Fruit fly (Drosophila melanogaster) whole organism, wandering third instar larva: ENCODE results near the gene spir.

Source experiments
- CG32264 ChIP-seq: fragments of 200-800 bp; sonication (Bioruptor generic); optimal IDR thresholded peaks from 2 replicates; lab custom pipeline; 2016; ENCODE audit warnings: missing biosample characterization, missing genetic modification characterization
- CG9705 ChIP-seq: fragments of 200-800 bp; sonication (Bioruptor generic); optimal IDR thresholded peaks from 2 replicates; lab custom pipeline; 2018; ENCODE audit warnings: missing biosample characterization, mild to moderate bottlenecking, missing genetic modification characterization
- CrebA ChIP-seq: fragments of 200-800 bp; sonication (Bioruptor generic); optimal IDR thresholded peaks from 2 replicates; lab custom pipeline; 2016; ENCODE audit warnings: missing biosample characterization, mild to moderate bottlenecking, missing genetic modification characterization, borderline replicate concordance
- Dfd ChIP-seq: fragments of >200 bp; optimal IDR thresholded peaks from 2 replicates; lab custom pipeline; 2017; ENCODE audit warnings: missing biosample characterization, missing genetic modification characterization
- Dif ChIP-seq: fragments of 200-275, 200-300 bp; sonication (Bioruptor generic); optimal IDR thresholded peaks from 2 replicates; lab custom pipeline; 2018; ENCODE audit warnings: missing biosample characterization, missing genetic modification characterization; ENCODE audit not compliant: partially characterized antibody
- GATAd ChIP-seq: sonication (Bioruptor generic); optimal IDR thresholded peaks from 2 replicates; lab custom pipeline; 2016; ENCODE audit warnings: missing biosample characterization, missing genetic modification characterization
- HLH106 ChIP-seq: fragments of 200-800 bp; optimal IDR thresholded peaks from 3 replicates; lab custom pipeline; 2019; ENCODE audit warnings: missing biosample characterization, mild to moderate bottlenecking, missing genetic modification characterization, moderate library complexity
- Hnf4 ChIP-seq: fragments of 200-800 bp; sonication (Bioruptor generic); optimal IDR thresholded peaks from 2 replicates; lab custom pipeline; 2016; ENCODE audit warnings: missing biosample characterization, mild to moderate bottlenecking, missing genetic modification characterization
- Hr78 ChIP-seq: fragments of >200 bp; optimal IDR thresholded peaks from 2 replicates; lab custom pipeline; 2017; ENCODE audit warnings: missing biosample characterization, missing genetic modification characterization
- Hr83 ChIP-seq: fragments of 200-300 bp; sonication (Bioruptor generic); optimal IDR thresholded peaks from 2 replicates; lab custom pipeline; 2016; ENCODE audit warnings: missing biosample characterization, mild to moderate bottlenecking, missing genetic modification characterization, moderate library complexity; ENCODE audit not compliant: poor library complexity, severe bottlenecking
- Jra ChIP-seq: sonication (Bioruptor generic); optimal IDR thresholded peaks from 2 replicates; lab custom pipeline; 2016; ENCODE audit warnings: missing biosample characterization, missing genetic modification characterization
- Mio ChIP-seq: sonication (Bioruptor generic); optimal IDR thresholded peaks from 2 replicates; lab custom pipeline; 2016; ENCODE audit warnings: missing biosample characterization, missing genetic modification characterization
- Myc ChIP-seq: fragments of >200 bp; optimal IDR thresholded peaks from 2 replicates; lab custom pipeline; 2017
- OdsH ChIP-seq: fragments of 200-800 bp; sonication (Bioruptor generic); optimal IDR thresholded peaks from 2 replicates; lab custom pipeline; 2016; ENCODE audit warnings: missing biosample characterization, mild to moderate bottlenecking, missing genetic modification characterization
- Rel ChIP-seq, 2 experiments: fragments of 200-800 bp; sonication (Bioruptor generic) in 1 of 2; optimal IDR thresholded peaks; 2 replicates in 1 of 2; 3 replicates in 1 of 2; lab custom pipeline; 2016 to 2019; ENCODE audit warnings: mild to moderate bottlenecking in 2 of 2, missing biosample characterization in 2 of 2, missing genetic modification characterization in 2 of 2, moderate library complexity in 1 of 2
- Sp1 ChIP-seq: fragments of 200-800 bp; sonication (Bioruptor generic); optimal IDR thresholded peaks from 3 replicates; lab custom pipeline; 2019; ENCODE audit warnings: missing biosample characterization, mild to moderate bottlenecking, missing genetic modification characterization, moderate library complexity
- Vsx2 ChIP-seq: fragments of 200-300, 225-300 bp; sonication (Bioruptor generic); optimal IDR thresholded peaks from 2 replicates; lab custom pipeline; 2018; ENCODE audit warnings: missing biosample characterization, missing genetic modification characterization; ENCODE audit not compliant: partially characterized antibody
- br ChIP-seq: fragments of 200-800 bp; sonication (Bioruptor generic); optimal IDR thresholded peaks from 2 replicates; lab custom pipeline; 2016; ENCODE audit warnings: missing biosample characterization, missing genetic modification characterization
- brk ChIP-seq: fragments of 200-800 bp; sonication (Bioruptor generic); optimal IDR thresholded peaks from 2 replicates; lab custom pipeline; 2016; ENCODE audit warnings: missing biosample characterization, mild to moderate bottlenecking, missing genetic modification characterization
- dl ChIP-seq, 2 experiments: fragments of 175-275, 200-275 bp in 1 of 2; fragments of 200-275 bp in 1 of 2; sonication (Bioruptor generic); optimal IDR thresholded peaks; lab custom pipeline; 2018; ENCODE audit warnings: mild to moderate bottlenecking in 2 of 2, missing biosample characterization in 2 of 2, missing genetic modification characterization in 2 of 2, moderate library complexity in 2 of 2; ENCODE audit not compliant: partially characterized antibody in 2 of 2, insufficient read depth in 1 of 2
- dmrt93B ChIP-seq: fragments of 200-800 bp; sonication (Bioruptor generic); optimal IDR thresholded peaks from 2 replicates; lab custom pipeline; 2018; ENCODE audit warnings: missing biosample characterization, mild to moderate bottlenecking, missing genetic modification characterization
- dsf ChIP-seq: sonication (Bioruptor generic); optimal IDR thresholded peaks from 2 replicates; lab custom pipeline; 2016; ENCODE audit warnings: missing biosample characterization, missing genetic modification characterization, borderline replicate concordance
- ey ChIP-seq: fragments of 200-800 bp; sonication (Bioruptor generic); optimal IDR thresholded peaks from 2 replicates; lab custom pipeline; 2016; ENCODE audit warnings: missing biosample characterization, missing genetic modification characterization
- foxo ChIP-seq, 2 experiments: fragments of 200-800 bp; sonication (Bioruptor generic); optimal IDR thresholded peaks; 2 replicates in 1 of 2; 3 replicates in 1 of 2; lab custom pipeline; 2016 to 2017; ENCODE audit warnings: missing biosample characterization in 2 of 2, missing genetic modification characterization in 2 of 2
- fru ChIP-seq: fragments of 200-800 bp; sonication (Bioruptor generic); optimal IDR thresholded peaks from 3 replicates; lab custom pipeline; 2016; ENCODE audit warnings: missing biosample characterization, mild to moderate bottlenecking, missing genetic modification characterization
- h ChIP-seq: fragments of 200-800 bp; sonication (Bioruptor generic); optimal IDR thresholded peaks from 3 replicates; lab custom pipeline; 2016; ENCODE audit warnings: missing biosample characterization, mild to moderate bottlenecking, missing genetic modification characterization
- lola ChIP-seq: fragments of >200 bp; optimal IDR thresholded peaks from 2 replicates; lab custom pipeline; 2017; ENCODE audit warnings: missing biosample characterization, missing genetic modification characterization
- pan ChIP-seq: fragments of >200 bp; optimal IDR thresholded peaks from 2 replicates; lab custom pipeline; 2017
- psq ChIP-seq: fragments of 200-800 bp; sonication (Bioruptor generic); optimal IDR thresholded peaks from 3 replicates; lab custom pipeline; 2017; ENCODE audit warnings: missing biosample characterization, mild to moderate bottlenecking, missing genetic modification characterization, moderate library complexity
- rgr ChIP-seq: fragments of 200-800 bp; sonication (Bioruptor generic); optimal IDR thresholded peaks from 3 replicates; lab custom pipeline; 2016; ENCODE audit warnings: missing biosample characterization, mild to moderate bottlenecking, missing genetic modification characterization
- sage ChIP-seq: fragments of 200-800 bp; sonication (Bioruptor generic); optimal IDR thresholded peaks from 2 replicates; lab custom pipeline; 2016; ENCODE audit warnings: missing biosample characterization, mild to moderate bottlenecking, missing genetic modification characterization
- sv ChIP-seq: fragments of 200-800 bp; sonication (Bioruptor generic); optimal IDR thresholded peaks from 3 replicates; lab custom pipeline; 2016; ENCODE audit warnings: missing biosample characterization, missing genetic modification characterization
- tai ChIP-seq: sonication (Bioruptor generic); optimal IDR thresholded peaks from 2 replicates; lab custom pipeline; 2016; ENCODE audit warnings: missing biosample characterization, missing genetic modification characterization
- usp ChIP-seq: fragments of >200 bp; optimal IDR thresholded peaks from 2 replicates; lab custom pipeline; 2017; ENCODE audit warnings: missing biosample characterization, missing genetic modification characterization

The spir gene

DNA sequence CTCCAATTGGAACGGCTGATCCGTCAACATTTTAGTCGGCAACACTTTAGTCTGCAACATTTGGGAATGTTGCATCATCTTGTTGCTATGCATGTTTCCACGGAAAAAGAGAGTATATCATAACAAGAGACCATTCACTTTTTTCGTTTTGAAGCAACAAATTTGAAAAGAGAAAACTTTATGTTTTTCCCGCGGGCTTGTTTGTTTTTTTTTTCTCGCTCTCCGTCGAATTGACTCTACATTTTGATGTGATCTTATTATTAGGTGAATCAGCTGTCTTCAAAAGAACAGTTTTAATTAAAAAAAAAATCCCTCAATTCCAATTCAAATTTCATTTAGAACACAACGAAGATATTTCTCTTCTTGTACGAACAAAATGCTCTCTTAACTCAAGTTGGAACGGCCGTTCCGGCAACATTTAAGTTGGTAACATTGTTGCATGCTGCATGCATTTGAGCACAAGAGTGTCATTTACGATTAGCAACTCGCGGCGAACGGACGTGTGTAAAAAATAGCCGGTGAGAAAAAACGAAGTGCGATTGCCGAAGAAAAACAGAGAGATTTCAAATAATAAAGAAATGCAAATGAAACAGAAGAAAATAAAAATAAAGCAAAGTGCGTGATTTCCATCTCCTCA is at the start of gene spir:
TSS of gene spir (plus strand) at position 469 of the 637 bp plus-strand sequence.
- TF ChIP-seq foxo (GFP tag; optimal IDR thresholded peaks at IDR 0.05; lab: Kevin White, UChicago) (no peak), rgr (GFP tag; lab: Kevin White, UChicago) (peak; percentile 20), CG9705 (no peak), Hr83 (GFP tag; lab: Kevin White, UChicago) (peak; percentile 65), pan (no peak), sv (GFP tag; lab: Kevin White, UChicago) (no peak), Vsx2 (peak; percentile 67), CrebA (GFP tag; lab: Kevin White, UChicago) (peak; percentile 35), Rel (GFP tag; optimal IDR thresholded peaks at IDR 0.05; lab: Kevin White, UChicago) (no peak), Rel (tag; optimal IDR thresholded peaks at IDR 0.05; lab: Kevin White, UChicago) (peak; percentile 6), brk (GFP tag; lab: Kevin White, UChicago) (peak; percentile 3), psq (no peak), Hnf4 (GFP tag; lab: Kevin White, UChicago) (peak; percentile 21), usp (no peak), Dif (GFP tag; lab: Kevin White, UChicago) (peak; percentile 43), fru (no peak), Sp1 (GFP tag; lab: Kevin White, UChicago) (no peak), Mio (GFP tag; lab: Kevin White, UChicago) (no peak)

DNA sequence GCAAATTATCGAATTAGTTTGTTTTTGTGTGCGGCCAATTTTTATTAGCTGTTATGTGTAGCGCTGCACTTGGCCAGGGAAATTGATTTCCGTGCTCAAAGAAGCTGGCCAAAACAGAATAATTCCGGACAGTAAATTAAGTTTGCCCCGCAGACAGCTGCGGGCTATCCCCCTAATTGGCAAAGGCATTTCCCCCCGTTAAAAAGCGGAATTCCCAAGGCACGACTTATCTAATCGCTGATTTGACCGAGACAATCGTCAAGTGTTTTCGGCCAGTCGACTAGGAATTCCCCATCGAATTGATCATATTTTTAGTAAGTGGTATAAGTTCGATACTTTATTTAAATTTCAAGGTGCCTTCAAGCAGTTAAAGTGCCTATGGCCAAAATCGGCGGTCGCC is 48.0 kb upstream of the spir start:
- no peak for TF ChIP-seq Dif (GFP tag; lab: Kevin White, UChicago)
- TF ChIP-seq CrebA (GFP tag; lab: Kevin White, UChicago) = no peak
- no peak for TF ChIP-seq sage
- TF ChIP-seq Rel (GFP tag; optimal IDR thresholded peaks at IDR 0.05; lab: Kevin White, UChicago) = no peak
- TF ChIP-seq Rel (tag; optimal IDR thresholded peaks at IDR 0.05; lab: Kevin White, UChicago) = peak; percentile 84
- no peak for TF ChIP-seq lola (GFP tag; lab: Kevin White, UChicago)
- TF ChIP-seq ey (GFP tag; lab: Kevin White, UChicago) = no peak
- peak; percentile 77 to 78 for TF ChIP-seq dl (GFP tag; optimal IDR thresholded peaks at IDR 0.05; lab: Kevin White, UChicago; ENCODE audit: insufficient read depth in 1 of 2, partially characterized antibody in 2 of 2)
- no peak for TF ChIP-seq GATAd (GFP tag; lab: Kevin White, UChicago)

DNA sequence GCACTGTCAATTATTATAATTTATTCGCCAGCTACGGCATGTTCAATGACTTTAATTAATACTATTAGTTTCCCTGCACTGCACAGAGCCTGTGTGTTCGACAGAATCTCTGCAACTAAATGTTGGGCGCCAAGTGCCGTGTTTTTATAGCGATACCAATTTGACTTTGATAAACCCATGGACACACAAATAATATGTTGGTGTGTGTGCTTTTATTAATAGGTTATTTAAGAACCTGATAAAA is 46.8 kb upstream of the spir start, which contains the start of gene CG17570:
TSS of gene CG17570 (minus strand) at position 101 of the 244 bp plus-strand sequence.
- TF ChIP-seq Rel (GFP tag; optimal IDR thresholded peaks at IDR 0.05; lab: Kevin White, UChicago) (no peak), Rel (tag; optimal IDR thresholded peaks at IDR 0.05; lab: Kevin White, UChicago) (no peak), Jra (GFP tag; lab: Kevin White, UChicago) (no peak), rgr (GFP tag; lab: Kevin White, UChicago) (no peak), Hr78 (GFP tag; lab: Kevin White, UChicago) (no peak), dsf (GFP tag; lab: Kevin White, UChicago) (no peak), sage (no peak), foxo (GFP tag; optimal IDR thresholded peaks at IDR 0.05; lab: Kevin White, UChicago) (no peak), ey (GFP tag; lab: Kevin White, UChicago) (no peak), sv (GFP tag; lab: Kevin White, UChicago) (no peak), CrebA (GFP tag; lab: Kevin White, UChicago) (no peak), usp (no peak), GATAd (GFP tag; lab: Kevin White, UChicago) (no peak), CG32264 (GFP tag; lab: Kevin White, UChicago) (no peak), Dfd (no peak), CG9705 (no peak), Hnf4 (GFP tag; lab: Kevin White, UChicago) (no peak)

DNA sequence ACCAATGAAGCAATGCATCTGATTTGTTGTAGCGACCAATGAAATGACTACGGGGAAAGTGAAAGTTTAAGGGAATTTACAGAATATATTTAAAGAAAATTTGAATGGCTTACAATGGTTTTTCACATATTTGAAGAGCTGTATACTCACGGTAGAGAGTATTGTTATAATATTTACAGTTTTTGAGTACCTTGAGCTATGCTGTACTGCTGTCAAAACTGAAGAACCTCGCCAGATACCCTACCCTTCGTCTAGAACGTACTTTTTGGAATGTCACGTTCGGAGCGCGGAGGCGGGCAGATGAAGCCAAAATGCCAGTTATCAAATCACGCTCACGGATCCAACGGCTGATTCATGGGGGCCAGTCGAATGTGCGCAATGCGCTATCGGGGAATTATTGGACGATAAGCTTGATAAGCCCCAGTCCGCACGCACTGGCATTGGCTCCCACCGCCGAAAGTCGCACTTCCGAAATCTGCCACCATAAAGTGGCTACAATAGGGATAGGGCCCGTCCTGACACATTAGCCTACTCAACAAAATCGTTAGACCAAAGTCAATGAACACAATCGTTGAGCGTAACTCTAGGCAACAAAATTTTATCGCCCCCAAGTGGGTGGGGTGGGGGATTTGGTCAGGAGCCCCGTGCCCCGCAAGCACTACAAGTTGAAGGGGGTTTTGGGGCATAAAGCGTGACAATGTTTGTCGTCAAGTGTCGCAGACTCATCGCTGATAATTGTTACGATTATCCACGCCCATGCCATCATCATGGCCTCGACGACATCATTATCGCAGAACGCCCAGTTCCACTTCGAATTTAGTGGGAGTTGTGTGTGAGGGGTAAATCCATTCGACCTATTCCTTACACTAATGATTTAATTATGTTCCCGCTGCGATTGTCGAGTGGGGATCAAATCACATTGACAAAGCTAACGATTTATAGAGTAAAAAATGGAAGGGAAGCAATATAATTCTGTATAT is 46.2 kb upstream of the spir start:
- no peak for TF ChIP-seq sv (GFP tag; lab: Kevin White, UChicago)
- peak; percentile 50 for TF ChIP-seq OdsH (GFP tag; lab: Kevin White, UChicago)
- TF ChIP-seq Jra (GFP tag; lab: Kevin White, UChicago) = no peak
- peak; percentile 0 for TF ChIP-seq psq
- TF ChIP-seq Hr83 (GFP tag; lab: Kevin White, UChicago) = peak; percentile 2
- TF ChIP-seq ey (GFP tag; lab: Kevin White, UChicago) = peak; percentile 55
- peak; percentile 39 for TF ChIP-seq HLH106 (tag; lab: Kevin White, UChicago)
- TF ChIP-seq br (GFP tag; lab: Kevin White, UChicago) = peak; percentile 38
- no peak for TF ChIP-seq GATAd (GFP tag; lab: Kevin White, UChicago)
- peak; percentile 22 for TF ChIP-seq tai (GFP tag; lab: Kevin White, UChicago)
- TF ChIP-seq fru = peak; percentile 51
- TF ChIP-seq pan = no peak
- TF ChIP-seq Rel (GFP tag; optimal IDR thresholded peaks at IDR 0.05; lab: Kevin White, UChicago) = no peak
- TF ChIP-seq Rel (tag; optimal IDR thresholded peaks at IDR 0.05; lab: Kevin White, UChicago) = peak; percentile 82
- peak; percentile 54 for TF ChIP-seq h (GFP tag; lab: Kevin White, UChicago)
- peak; percentile 43 for TF ChIP-seq Hnf4 (GFP tag; lab: Kevin White, UChicago)
- TF ChIP-seq Myc (lab: Kevin White, UChicago) = no peak
- TF ChIP-seq dl (GFP tag; optimal IDR thresholded peaks at IDR 0.05; lab: Kevin White, UChicago; ENCODE audit: insufficient read depth in 1 of 2, partially characterized antibody in 2 of 2) = no peak
- TF ChIP-seq dmrt93B (GFP tag; lab: Kevin White, UChicago) = no peak
- no peak for TF ChIP-seq brk (GFP tag; lab: Kevin White, UChicago)
- peak in 1 of 2 experiments; percentile 69 for TF ChIP-seq foxo (GFP tag; optimal IDR thresholded peaks at IDR 0.05; lab: Kevin White, UChicago)
